Worm (Caenorhabditis elegans): ENCODE results near the gene Y54F10BM.6.

DNA sequence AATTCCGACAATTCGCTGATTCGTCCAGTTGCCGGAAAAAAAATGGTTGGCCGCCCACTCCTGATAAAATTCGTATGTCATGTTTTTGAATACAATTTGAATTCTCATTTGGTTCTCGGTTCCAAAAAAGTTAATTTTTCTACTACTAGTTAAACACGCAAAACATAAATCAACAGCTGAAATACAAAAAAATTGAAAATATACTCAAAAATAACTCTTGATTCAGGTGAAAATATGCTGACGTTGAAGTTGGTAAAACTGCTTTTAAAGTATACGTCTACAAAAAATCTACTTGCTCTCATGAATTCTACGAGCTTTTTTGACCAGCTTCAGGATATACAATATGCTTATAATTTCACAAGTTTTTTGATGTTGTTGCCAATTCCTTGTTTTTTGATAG is 22.6 kb upstream of the Y54F10BM.6 start, which contains the start of gene srz-56:
- no peak for TF ChIP-seq ama-1 (optimal IDR thresholded peaks at IDR 0.05)
- TF ChIP-seq unc-39 (tag; optimal IDR thresholded peaks at IDR 0.05) = no peak
- TF ChIP-seq mdl-1 (tag; optimal IDR thresholded peaks at IDR 0.05) = no peak
- no peak for TF ChIP-seq daf-12 (tag; optimal IDR thresholded peaks at IDR 0.05)
- no peak for TF ChIP-seq lin-39 (tag; optimal IDR thresholded peaks at IDR 0.05)
- TF ChIP-seq skn-1 (tag; optimal IDR thresholded peaks at IDR 0.05) = no peak
